Fruit fly (Drosophila melanogaster) whole organism: ENCODE measurements around the gene tara.
A peak's percentile ranks its signal among the peaks of the same experiment; 100 is the strongest.

ENCODE experiments used
- CG8478 ChIP-seq: fragments of >200 bp; optimal IDR thresholded peaks from 2 replicates; lab custom pipeline; 2018; ENCODE audit warnings: inconsistent platforms
- Dll ChIP-seq: fragments of >200 bp; optimal IDR thresholded peaks from 2 replicates; lab custom pipeline; 2017
- EcR ChIP-seq, 2 experiments: fragments of >200 bp; optimal IDR thresholded peaks; 2 replicates each; lab custom pipeline; 2017; ENCODE audit warnings: missing biosample characterization in 2 of 2, missing genetic modification characterization in 2 of 2, missing genetic modification reagents in 2 of 2
- pan ChIP-seq: fragments of >200 bp; optimal IDR thresholded peaks from 2 replicates; lab custom pipeline; 2017
- psq ChIP-seq: fragments of >200 bp; optimal IDR thresholded peaks from 2 replicates; lab custom pipeline; 2017
- usp ChIP-seq: fragments of >200 bp; optimal IDR thresholded peaks from 2 replicates; lab custom pipeline; 2017; ENCODE audit warnings: missing biosample characterization, missing genetic modification characterization, mixed read lengths

tara gene

dm6 chr3R:16203025-16203421 lies 22.4 kb upstream of the tara start, which contains the start of the genes CG6126 and CG31287:
TSS of gene CG6126 (minus strand) at chr3R:16203083.
TSS of gene CG31287 (plus strand) at chr3R:16203371.
- no peak for TF ChIP-seq Dll (lab: Kevin White, UChicago)

dm6 chr3R:16205155-16205778 lies 20.2 kb upstream of the tara start, which contains the start of gene mtSSB:
TSS of gene mtSSB (minus strand) at chr3R:16205250.
- TF ChIP-seq CG8478 (lab: Kevin White, UChicago) = peak; percentile 5
- no peak for TF ChIP-seq psq (lab: Kevin White, UChicago)

- TF ChIP-seq pan = no peak
- TF ChIP-seq usp (GFP tag; lab: Kevin White, UChicago) = no peak
- no peak for TF ChIP-seq EcR (GFP tag; optimal IDR thresholded peaks at IDR 0.05; lab: Kevin White, UChicago)
- TF ChIP-seq Dll (lab: Kevin White, UChicago) = no peak
- TF ChIP-seq psq (lab: Kevin White, UChicago) = no peak
- no peak for TF ChIP-seq CG8478 (lab: Kevin White, UChicago)
Measured at dm6 chr3R:16206162-16206561, 19.3 kb upstream of the tara start.

dm6 chr3R:16207074-16207609 lies 18.3 kb upstream of the tara start:
- TF ChIP-seq pan = no peak
- TF ChIP-seq EcR (GFP tag; optimal IDR thresholded peaks at IDR 0.05; lab: Kevin White, UChicago) = peak in 1 of 2 experiments; percentile 41

dm6 chr3R:16208106-16208780 lies 17.2 kb upstream of the tara start:
- TF ChIP-seq pan (no peak), EcR (GFP tag; optimal IDR thresholded peaks at IDR 0.05; lab: Kevin White, UChicago) (peak in 1 of 2 experiments; percentile 19), CG8478 (lab: Kevin White, UChicago) (no peak), usp (GFP tag; lab: Kevin White, UChicago) (no peak)

- TF ChIP-seq usp (GFP tag; lab: Kevin White, UChicago) = no peak
- TF ChIP-seq CG8478 (lab: Kevin White, UChicago) = no peak
- no peak for TF ChIP-seq EcR (GFP tag; optimal IDR thresholded peaks at IDR 0.05; lab: Kevin White, UChicago)
- TF ChIP-seq Dll (lab: Kevin White, UChicago) = no peak
- no peak for TF ChIP-seq psq (lab: Kevin White, UChicago)
- TF ChIP-seq pan = peak; percentile 70
Measured at dm6 chr3R:16208924-16209713, 16.3 kb upstream of the tara start.

dm6 chr3R:16209714-16210553 lies 15.5 kb upstream of the tara start:
- no peak for TF ChIP-seq psq (lab: Kevin White, UChicago)
- no peak for TF ChIP-seq EcR (GFP tag; optimal IDR thresholded peaks at IDR 0.05; lab: Kevin White, UChicago)
- TF ChIP-seq Dll (lab: Kevin White, UChicago) = peak; percentile 23
- no peak for TF ChIP-seq pan
- TF ChIP-seq usp (GFP tag; lab: Kevin White, UChicago) = no peak

dm6 chr3R:16210808-16211578 lies 14.5 kb upstream of the tara start:
- TF ChIP-seq CG8478 (lab: Kevin White, UChicago) (no peak), usp (GFP tag; lab: Kevin White, UChicago) (no peak), EcR (GFP tag; optimal IDR thresholded peaks at IDR 0.05; lab: Kevin White, UChicago) (no peak), pan (no peak), psq (lab: Kevin White, UChicago) (no peak), Dll (lab: Kevin White, UChicago) (no peak)

dm6 chr3R:16211883-16212540 lies 13.4 kb upstream of the tara start:
- no peak for TF ChIP-seq CG8478 (lab: Kevin White, UChicago)
- TF ChIP-seq EcR (GFP tag; optimal IDR thresholded peaks at IDR 0.05; lab: Kevin White, UChicago) = no peak
- no peak for TF ChIP-seq usp (GFP tag; lab: Kevin White, UChicago)

dm6 chr3R:16212859-16213708 lies 12.4 kb upstream of the tara start:
- TF ChIP-seq usp (GFP tag; lab: Kevin White, UChicago) (no peak), Dll (lab: Kevin White, UChicago) (no peak), psq (lab: Kevin White, UChicago) (no peak), pan (no peak), CG8478 (lab: Kevin White, UChicago) (no peak), EcR (GFP tag; optimal IDR thresholded peaks at IDR 0.05; lab: Kevin White, UChicago) (no peak)
